Worm (Caenorhabditis elegans) whole organism, L3 larva: Measurements from ENCODE around the gene sri-57.
"Not testable (repeated sequence)": the region's sequence is repeated elsewhere in the genome, so short reads cannot be mapped to it uniquely, and the experiment has no call there.

ENCODE experiments used
- ceh-16 ChIP-seq: sonication (generic microtip); optimal IDR thresholded peaks from 2 replicates; lab custom pipeline; 2017; ENCODE audit warnings: missing biosample characterization, missing genetic modification characterization
- nfya-1 ChIP-seq: sonication (generic microtip); optimal IDR thresholded peaks from 2 replicates; lab custom pipeline; 2017; ENCODE audit warnings: missing genetic modification characterization, mild to moderate bottlenecking, missing compliant biosample characterization, antibody characterized with exemption, moderate library complexity; ENCODE audit not compliant: insufficient read depth
- nhr-25 ChIP-seq: sonication (generic microtip); optimal IDR thresholded peaks from 2 replicates; lab custom pipeline; 2017; ENCODE audit warnings: missing biosample characterization, missing genetic modification characterization
- pha-4 ChIP-seq: fragments of 150-350 bp; optimal IDR thresholded peaks from 2 replicates; lab custom pipeline; 2014; ENCODE audit warnings: missing biosample characterization, missing genetic modification reagents, missing genetic modification characterization
- skn-1 ChIP-seq: fragments of 150-350 bp; optimal IDR thresholded peaks from 2 replicates; lab custom pipeline; 2014; ENCODE audit warnings: missing biosample characterization, missing genetic modification characterization

ce11 chrII:2646756-2647155 is 25.5 kb downstream of the sri-57 start, which contains the start of gene F22E5.12:
- TF ChIP-seq nfya-1, skn-1, nhr-25, ceh-16, pha-4 (tag; lab: Kevin White, UChicago): not testable (repeated sequence)
